Worm (Caenorhabditis elegans) whole organism, L4/young adult: ENCODE data around the gene lin-8.

Experiments used
- W03F9.2 ChIP-seq: fragments of 150-350 bp; optimal IDR thresholded peaks from 2 replicates; lab custom pipeline; 2014; ENCODE audit warnings: missing biosample characterization, missing genetic modification characterization
- dao-5 ChIP-seq: sonication (generic microtip); optimal IDR thresholded peaks from 2 replicates; lab custom pipeline; 2016; ENCODE audit warnings: missing genotype, missing genetic modification characterization, moderate library complexity, missing compliant biosample characterization
- him-1 ChIP-seq: sonication (generic microtip); optimal IDR thresholded peaks from 2 replicates; lab custom pipeline; 2016; ENCODE audit warnings: missing genotype, missing genetic modification reagents, missing genetic modification characterization, missing compliant biosample characterization

ce11 chrII:3063984-3064383, 7.4 kb downstream of the lin-8 start:
- TF ChIP-seq W03F9.2 (tag; lab: Kevin White, UChicago) (no peak), him-1 (tag; lab: Kevin White, UChicago) (no peak), dao-5 (tag; lab: Kevin White, UChicago) (no peak)
